Worm (Caenorhabditis elegans) whole organism, mixed stage, embryonic: ENCODE results near the gene C08G9.1.

Experiments used
- M03D4.4 ChIP-seq: sonication (generic microtip); optimal IDR thresholded peaks from 2 replicates; lab custom pipeline; 2017; ENCODE audit warnings: mild to moderate bottlenecking, missing genetic modification characterization, missing compliant biosample characterization
- hlh-1 ChIP-seq: fragments of 150-350 bp; optimal IDR thresholded peaks from 2 replicates; lab custom pipeline; 2014; ENCODE audit warnings: missing biosample characterization, missing genetic modification reagents, missing genetic modification characterization
- lsy-2 ChIP-seq: fragments of 150-350 bp; optimal IDR thresholded peaks from 2 replicates; lab custom pipeline; 2014; ENCODE audit warnings: missing biosample characterization, missing genetic modification characterization
- mep-1 ChIP-seq: fragments of 150-350 bp; optimal IDR thresholded peaks from 2 replicates; lab custom pipeline; 2017; ENCODE audit warnings: missing biosample characterization, missing genetic modification reagents, missing genetic modification characterization, inconsistent platforms
- nhr-12 ChIP-seq: fragments of 150-350 bp; optimal IDR thresholded peaks from 2 replicates; lab custom pipeline; 2014; ENCODE audit warnings: missing biosample characterization, missing genetic modification characterization
- nhr-76 ChIP-seq: sonication (generic microtip); optimal IDR thresholded peaks from 2 replicates; lab custom pipeline; 2017; ENCODE audit warnings: missing biosample characterization, missing genetic modification characterization
- unc-62 ChIP-seq: fragments of 150-350 bp; optimal IDR thresholded peaks from 2 replicates; lab custom pipeline; 2014; ENCODE audit warnings: missing biosample characterization, missing genetic modification reagents, missing genetic modification characterization

DNA sequence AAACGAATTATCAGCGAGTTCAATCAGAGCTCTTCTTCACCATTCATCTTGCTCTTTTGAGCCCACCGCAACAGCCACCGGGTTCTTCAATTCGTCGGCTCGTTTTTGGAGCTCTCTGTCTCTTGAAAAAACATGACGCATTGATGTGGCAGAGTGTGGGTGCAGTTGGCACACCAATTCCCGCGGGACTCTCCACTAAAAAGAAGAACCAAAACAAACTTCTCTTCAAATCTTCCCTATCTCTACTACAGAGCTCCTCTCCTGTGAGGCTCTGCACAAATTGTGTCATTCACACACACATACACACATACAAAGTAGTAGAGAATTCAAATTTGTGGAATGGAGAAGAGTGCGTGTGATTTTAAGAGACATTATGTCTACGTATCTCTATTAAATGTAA lies 4.4 kb downstream of the C08G9.1 start:
- no peak for TF ChIP-seq mep-1 (tag; lab: Kevin White, UChicago)
- TF ChIP-seq lsy-2 (tag; lab: Kevin White, UChicago): no peak
- TF ChIP-seq nhr-76 (tag; lab: Kevin White, UChicago): no peak
- TF ChIP-seq hlh-1 (tag; lab: Kevin White, UChicago): no peak
- TF ChIP-seq unc-62 (GFP tag; lab: Kevin White, UChicago): no peak
- no peak for TF ChIP-seq nhr-12 (tag; lab: Kevin White, UChicago)
- no peak for TF ChIP-seq M03D4.4 (tag; lab: Kevin White, UChicago)
